Fruit fly (Drosophila melanogaster) whole organism, prepupa: ENCODE measurements around the gene CG31675.

Experiments used
- Blimp-1 ChIP-seq: fragments of 200-800 bp; sonication (Bioruptor generic); optimal IDR thresholded peaks from 3 replicates; lab custom pipeline; 2017; ENCODE audit warnings: missing biosample characterization, missing genetic modification characterization, mild to moderate bottlenecking, moderate library complexity, missing genetic modification reagents
- CG10669 ChIP-seq: fragments of 200-800 bp; sonication (Bioruptor generic); optimal IDR thresholded peaks from 3 replicates; lab custom pipeline; 2018; ENCODE audit warnings: missing biosample characterization, mild to moderate bottlenecking, missing genetic modification characterization, moderate library complexity
- CG11294 ChIP-seq: fragments of 200-800 bp; sonication (Bioruptor generic); IDR thresholded peaks from 2 replicates; pipeline ENCODE4 v1.3.6; 2022; ENCODE audit warnings: missing biosample characterization, missing genetic modification characterization
- CG11902 ChIP-seq: fragments of 200-800 bp; sonication (Bioruptor generic); optimal IDR thresholded peaks from 3 replicates; lab custom pipeline; 2016; ENCODE audit warnings: missing biosample characterization, missing genetic modification characterization
- CG15336 ChIP-seq: fragments of 200-800 bp; sonication (Bioruptor generic); IDR thresholded peaks from 2 replicates; pipeline ENCODE4 v1.3.6; 2022; ENCODE audit warnings: missing biosample characterization, missing genetic modification characterization
- CG16779 ChIP-seq: fragments of 200-800 bp; sonication (Bioruptor generic); optimal IDR thresholded peaks from 3 replicates; lab custom pipeline; 2017; ENCODE audit warnings: missing biosample characterization, mild to moderate bottlenecking, missing genetic modification characterization
- CG3032 ChIP-seq: fragments of 200-800 bp; optimal IDR thresholded peaks from 2 replicates; lab custom pipeline; 2019; ENCODE audit warnings: missing biosample characterization, mild to moderate bottlenecking, missing genetic modification characterization, moderate library complexity
- CG31627 ChIP-seq: fragments of 200-800 bp; sonication (Bioruptor generic); optimal IDR thresholded peaks from 3 replicates; lab custom pipeline; 2016; ENCODE audit warnings: missing biosample characterization, missing genetic modification characterization
- CG32006 ChIP-seq: fragments of 200-800 bp; sonication (Bioruptor generic); optimal IDR thresholded peaks from 3 replicates; lab custom pipeline; 2017; ENCODE audit warnings: missing biosample characterization, mild to moderate bottlenecking, missing genetic modification characterization
- CG34406 ChIP-seq: fragments of 200-800 bp; sonication (Bioruptor generic); optimal IDR thresholded peaks from 3 replicates; lab custom pipeline; 2016; ENCODE audit warnings: missing biosample characterization, missing genetic modification characterization
- CG4318 ChIP-seq: fragments of 200-800 bp; sonication (Bioruptor generic); optimal IDR thresholded peaks from 3 replicates; lab custom pipeline; 2017; ENCODE audit warnings: missing biosample characterization, mild to moderate bottlenecking, missing genetic modification characterization
- CG6163 ChIP-seq: fragments of 200-800 bp; sonication (Bioruptor generic); IDR thresholded peaks from 3 replicates; pipeline ENCODE4 v1.3.6; 2022; ENCODE audit warnings: missing biosample characterization, missing genetic modification characterization
- CG6808 ChIP-seq: fragments of 200-800 bp; sonication (Bioruptor generic); optimal IDR thresholded peaks from 3 replicates; lab custom pipeline; 2017; ENCODE audit warnings: missing biosample characterization, missing genetic modification characterization, mild to moderate bottlenecking, moderate library complexity, missing genetic modification reagents
- CG6854 ChIP-seq: fragments of 200-800 bp; sonication (Bioruptor generic); optimal IDR thresholded peaks from 2 replicates; lab custom pipeline; 2017; ENCODE audit warnings: missing biosample characterization, mild to moderate bottlenecking, missing genetic modification characterization
- CG7368 ChIP-seq: fragments of 200-800 bp; sonication (Bioruptor generic); optimal IDR thresholded peaks from 3 replicates; lab custom pipeline; 2016; ENCODE audit warnings: missing biosample characterization, missing genetic modification characterization
- CG8119 ChIP-seq: fragments of 200-800 bp; sonication (Bioruptor generic); IDR thresholded peaks from 3 replicates; pipeline ENCODE4 v1.3.6; 2022; ENCODE audit warnings: missing biosample characterization, missing genetic modification characterization
- CG8319 ChIP-seq: fragments of 200-800 bp; sonication (Bioruptor generic); optimal IDR thresholded peaks from 3 replicates; lab custom pipeline; 2016; ENCODE audit warnings: missing biosample characterization, missing genetic modification characterization
- CG8632 ChIP-seq: fragments of 200-800 bp; sonication (Bioruptor generic); optimal IDR thresholded peaks from 3 replicates; lab custom pipeline; 2016; ENCODE audit warnings: missing biosample characterization, missing genetic modification characterization
- CG9139 ChIP-seq: fragments of 200-800 bp; sonication (Bioruptor generic); optimal IDR thresholded peaks from 3 replicates; lab custom pipeline; 2017; ENCODE audit warnings: missing biosample characterization, mild to moderate bottlenecking, missing genetic modification characterization
- Eip75B ChIP-seq: fragments of 200-800 bp; sonication (Bioruptor generic); optimal IDR thresholded peaks from 3 replicates; lab custom pipeline; 2016; ENCODE audit warnings: missing biosample characterization, missing genetic modification characterization
- Eip78C ChIP-seq: fragments of 200-800 bp; sonication (Bioruptor generic); peaks from one replicate; lab custom pipeline; 2016; ENCODE audit warnings: missing biosample characterization, missing genetic modification characterization
- Ets21C ChIP-seq: fragments of 200-800 bp; sonication (Bioruptor generic); optimal IDR thresholded peaks from 3 replicates; lab custom pipeline; 2016; ENCODE audit warnings: missing biosample characterization, missing genetic modification characterization
- Ets96B ChIP-seq: fragments of 200-800 bp; optimal IDR thresholded peaks from 2 replicates; lab custom pipeline; 2019; ENCODE audit warnings: missing biosample characterization, mild to moderate bottlenecking, missing genetic modification characterization, moderate library complexity
- Gug ChIP-seq: fragments of 200-800 bp; sonication (Bioruptor generic); IDR thresholded peaks from 2 replicates; pipeline ENCODE4 v1.3.6; 2022; ENCODE audit warnings: missing biosample characterization, missing genetic modification characterization
- Hr39 ChIP-seq: fragments of 200-800 bp; sonication (Bioruptor generic); optimal IDR thresholded peaks from 2 replicates; lab custom pipeline; 2016; ENCODE audit warnings: missing biosample characterization, missing genetic modification characterization
- Hr4 ChIP-seq: fragments of 200-800 bp; sonication (Bioruptor generic); optimal IDR thresholded peaks from 3 replicates; lab custom pipeline; 2016; ENCODE audit warnings: missing biosample characterization, missing genetic modification characterization
- Lpt ChIP-seq: fragments of 200-800 bp; sonication (Bioruptor generic); optimal IDR thresholded peaks from 3 replicates; lab custom pipeline; 2016; ENCODE audit warnings: missing biosample characterization, missing genetic modification characterization
- Met ChIP-seq: fragments of 200-800 bp; sonication (Bioruptor generic); optimal IDR thresholded peaks from 3 replicates; lab custom pipeline; 2016; ENCODE audit warnings: missing biosample characterization, missing genetic modification characterization
- Smox ChIP-seq: fragments of 200-800 bp; sonication (Bioruptor generic); optimal IDR thresholded peaks from 3 replicates; lab custom pipeline; 2016; ENCODE audit warnings: missing biosample characterization, missing genetic modification characterization
- Sox102F ChIP-seq: fragments of 200-800 bp; sonication (Bioruptor generic); optimal IDR thresholded peaks from 2 replicates; lab custom pipeline; 2016; ENCODE audit warnings: missing biosample characterization, mild to moderate bottlenecking, missing genetic modification characterization
- Sox14 ChIP-seq: fragments of 200-800 bp; sonication (Bioruptor generic); optimal IDR thresholded peaks from 3 replicates; lab custom pipeline; 2016; ENCODE audit warnings: missing biosample characterization, missing genetic modification characterization
- Sox15 ChIP-seq: fragments of 200-800 bp; sonication (Bioruptor generic); optimal IDR thresholded peaks from 3 replicates; lab custom pipeline; 2016; ENCODE audit warnings: missing biosample characterization, missing genetic modification characterization
- acj6 ChIP-seq: fragments of 200-800 bp; sonication (Bioruptor generic); optimal IDR thresholded peaks from 3 replicates; lab custom pipeline; 2016; ENCODE audit warnings: missing biosample characterization, missing genetic modification characterization
- dac ChIP-seq: fragments of 200-800 bp; sonication (Bioruptor generic); optimal IDR thresholded peaks from 2 replicates; lab custom pipeline; 2017; ENCODE audit warnings: missing biosample characterization, mild to moderate bottlenecking, missing genetic modification characterization
- eg ChIP-seq: fragments of 200-800 bp; sonication (Bioruptor generic); IDR thresholded peaks from 3 replicates; pipeline ENCODE4 v1.3.6; 2022; ENCODE audit warnings: missing biosample characterization, missing genetic modification characterization
- esn ChIP-seq: fragments of 200-800 bp; sonication (Bioruptor generic); optimal IDR thresholded peaks from 2 replicates; lab custom pipeline; 2016; ENCODE audit warnings: missing biosample characterization, mild to moderate bottlenecking, missing genetic modification characterization, moderate library complexity
- fd59A ChIP-seq: fragments of 200-800 bp; sonication (Bioruptor generic); optimal IDR thresholded peaks from 2 replicates; lab custom pipeline; 2017; ENCODE audit warnings: missing biosample characterization, mild to moderate bottlenecking, missing genetic modification characterization, missing genetic modification reagents
- fd85E ChIP-seq: fragments of 200-800 bp; sonication (Bioruptor generic); optimal IDR thresholded peaks from 3 replicates; lab custom pipeline; 2016; ENCODE audit warnings: missing biosample characterization, missing genetic modification characterization
- fkh ChIP-seq: fragments of 200-800 bp; sonication (Bioruptor generic); optimal IDR thresholded peaks from 3 replicates; lab custom pipeline; 2017; ENCODE audit warnings: missing biosample characterization, mild to moderate bottlenecking, missing genetic modification characterization, moderate library complexity
- lz ChIP-seq: fragments of 200-800 bp; sonication (Bioruptor generic); optimal IDR thresholded peaks from 3 replicates; lab custom pipeline; 2016; ENCODE audit warnings: missing biosample characterization, missing genetic modification characterization
- net ChIP-seq: fragments of 200-800 bp; sonication (Bioruptor generic); optimal IDR thresholded peaks from 3 replicates; lab custom pipeline; 2016; ENCODE audit warnings: missing biosample characterization, missing genetic modification characterization
- salr ChIP-seq, 2 experiments: fragments of 200-800 bp; sonication (Bioruptor generic); optimal IDR thresholded peaks; 3 replicates each; lab custom pipeline; 2016 to 2018; ENCODE audit warnings: missing biosample characterization in 2 of 2, missing genetic modification characterization in 2 of 2, mild to moderate bottlenecking in 1 of 2
- ss ChIP-seq, 2 experiments: fragments of 200-800 bp; sonication (Bioruptor generic); optimal IDR thresholded peaks; 2 replicates in 1 of 2; 3 replicates in 1 of 2; lab custom pipeline; 2017 to 2018; ENCODE audit warnings: mild to moderate bottlenecking in 2 of 2, missing biosample characterization in 2 of 2, missing genetic modification characterization in 2 of 2, moderate library complexity in 1 of 2
- svp ChIP-seq: fragments of 200-800 bp; sonication (Bioruptor generic); peaks from one replicate; lab custom pipeline; 2016; ENCODE audit warnings: missing biosample characterization, missing genetic modification characterization
- topi ChIP-seq: fragments of 200-800 bp; sonication (Bioruptor generic); optimal IDR thresholded peaks from 3 replicates; lab custom pipeline; 2016; ENCODE audit warnings: missing biosample characterization, missing genetic modification characterization
- vri ChIP-seq: fragments of 200-800 bp; sonication (Bioruptor generic); optimal IDR thresholded peaks from 3 replicates; lab custom pipeline; 2016; ENCODE audit warnings: missing biosample characterization, mild to moderate bottlenecking, missing genetic modification characterization

CG31675 gene

DNA sequence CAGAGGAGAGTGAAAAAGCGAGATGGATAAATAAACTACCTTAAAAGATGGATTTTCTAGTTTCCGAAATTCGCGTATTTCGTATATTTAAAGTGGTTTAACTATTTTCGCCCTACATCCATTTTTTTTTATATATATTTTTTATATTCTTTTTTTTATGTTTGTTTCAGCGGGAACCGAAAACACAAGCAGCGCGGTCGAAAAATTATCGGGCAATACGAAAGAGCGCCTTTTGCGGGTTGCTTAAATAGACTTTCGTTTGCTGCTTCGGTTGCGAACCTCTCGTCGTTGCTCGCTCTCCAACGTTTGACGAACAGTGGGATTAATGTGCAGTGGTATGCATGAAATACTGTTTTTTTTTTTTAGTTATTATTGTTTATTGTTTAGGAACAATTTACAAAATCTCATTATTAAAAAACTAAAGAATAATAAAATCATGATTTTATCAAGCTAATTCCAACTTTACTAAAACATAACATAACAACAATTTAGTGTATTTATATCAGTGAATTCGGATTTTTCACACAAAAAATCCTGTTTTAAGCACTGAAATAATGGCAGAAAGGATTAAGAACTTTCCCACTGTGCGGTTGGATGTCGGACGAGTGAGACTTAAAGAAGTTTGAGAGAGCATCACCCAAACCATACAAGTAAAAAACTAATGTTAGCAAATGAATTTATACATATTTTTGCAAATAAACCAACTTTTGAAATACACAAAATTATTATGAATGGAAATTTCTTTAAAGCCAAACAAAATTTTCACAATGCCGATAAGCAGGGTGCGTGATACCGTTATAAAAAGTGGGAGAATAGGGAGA, 49.9 kb downstream of the CG31675 start (continued):
- TF ChIP-seq Ets96B (tag; lab: Kevin White, UChicago), result peak; percentile 84
- peak; percentile 66 for TF ChIP-seq Met (GFP tag; lab: Kevin White, UChicago)
- TF ChIP-seq CG3032, result peak; percentile 79
- no peak for TF ChIP-seq CG6163 (GFP tag; lab: Robert Waterston, UW)
- TF ChIP-seq Eip78C (GFP tag; lab: Kevin White, UChicago), result peak; percentile 96
- peak; percentile 16 for TF ChIP-seq Blimp-1 (GFP tag; lab: Kevin White, UChicago)
- peak; percentile 15 for TF ChIP-seq CG34406 (GFP tag; lab: Kevin White, UChicago)
- peak; percentile 48 for TF ChIP-seq CG8632
- TF ChIP-seq Gug (GFP tag; lab: Robert Waterston, UW), result peak; percentile 71
- TF ChIP-seq CG6808 (GFP tag; lab: Kevin White, UChicago), result peak; percentile 76
- TF ChIP-seq, all 60 proteins: peak for 42

DNA sequence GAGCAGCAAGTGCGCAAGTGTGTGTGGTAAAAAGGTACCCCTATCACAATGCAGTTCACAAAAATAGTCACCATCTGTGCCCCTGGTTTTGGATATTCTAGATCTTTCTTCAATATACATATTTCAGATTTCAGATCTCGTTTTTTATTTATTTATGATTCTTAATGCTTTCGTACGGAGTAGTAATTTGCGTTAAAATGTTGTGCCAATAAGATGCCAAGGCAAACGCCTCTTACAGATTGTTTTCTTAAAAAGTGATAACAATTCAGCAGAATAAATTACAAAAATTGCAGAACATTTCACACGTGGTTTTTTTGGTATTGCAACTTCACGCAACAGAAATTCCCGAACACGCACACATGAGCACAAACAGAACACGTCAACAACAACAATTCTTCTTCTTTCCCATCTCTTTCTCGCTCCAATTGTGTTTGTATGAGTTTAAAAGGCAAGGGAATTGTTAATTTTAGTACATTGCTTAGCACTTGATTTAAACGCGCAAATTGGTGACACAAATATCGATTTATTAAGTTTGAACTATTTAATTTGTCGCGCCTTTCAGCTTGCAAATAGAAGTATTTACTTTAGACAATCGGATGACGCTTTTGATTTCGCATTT, 50.6 kb downstream of the CG31675 start:
- TF ChIP-seq Sox14 (GFP tag; lab: Kevin White, UChicago) (peak; percentile 78), CG10669 (no peak), Sox102F (GFP tag; lab: Kevin White, UChicago) (peak; percentile 74), acj6 (GFP tag; lab: Kevin White, UChicago) (peak; percentile 70), CG6854 (GFP tag; lab: Kevin White, UChicago) (peak; percentile 33), Sox15 (GFP tag; lab: Kevin White, UChicago) (peak; percentile 24), CG15336 (GFP tag; lab: Robert Waterston, UW) (peak; percentile 93), CG6163 (GFP tag; lab: Robert Waterston, UW) (peak; percentile 89), fkh (GFP tag; lab: Kevin White, UChicago) (no peak), dac (peak; percentile 72), CG4318 (peak; percentile 48), vri (GFP tag; lab: Kevin White, UChicago) (peak; percentile 73), Eip75B (GFP tag; lab: Kevin White, UChicago) (peak; percentile 74), CG34406 (GFP tag; lab: Kevin White, UChicago) (peak; percentile 66), Hr4 (GFP tag; lab: Kevin White, UChicago) (peak; percentile 88), CG16779 (tag; lab: Kevin White, UChicago) (peak; percentile 54), CG7368 (GFP tag; lab: Kevin White, UChicago) (no peak), Smox (GFP tag; lab: Kevin White, UChicago) (peak; percentile 77), net (peak; percentile 60), salr (GFP tag; optimal IDR thresholded peaks at IDR 0.05; lab: Kevin White, UChicago) (peak in 1 of 2 experiments; percentile 32), Eip78C (GFP tag; lab: Kevin White, UChicago) (peak; percentile 80), CG6808 (GFP tag; lab: Kevin White, UChicago) (no peak), topi (GFP tag; lab: Kevin White, UChicago) (peak; percentile 69), lz (GFP tag; lab: Kevin White, UChicago) (peak; percentile 72), esn (GFP tag; lab: Kevin White, UChicago) (peak; percentile 78), Met (GFP tag; lab: Kevin White, UChicago) (peak; percentile 69), CG3032 (peak; percentile 9), fd85E (GFP tag; lab: Kevin White, UChicago) (no peak), ss (GFP tag; optimal IDR thresholded peaks at IDR 0.05; lab: Kevin White, UChicago) (peak; percentile 64 to 72), CG31627 (GFP tag; lab: Kevin White, UChicago) (peak; percentile 72), Lpt (GFP tag; lab: Kevin White, UChicago) (peak; percentile 79), CG8319 (GFP tag; lab: Kevin White, UChicago) (no peak), fd59A (peak; percentile 66), Blimp-1 (GFP tag; lab: Kevin White, UChicago) (no peak), CG11294 (GFP tag; lab: Robert Waterston, UW) (0 out of 2 replicates have a peak, but pooled peaks have one; percentile 7), CG9139 (GFP tag; lab: Kevin White, UChicago) (peak; percentile 20), Ets96B (tag; lab: Kevin White, UChicago) (no peak), Ets21C (GFP tag; lab: Kevin White, UChicago) (peak; percentile 44), CG11902 (peak; percentile 34), svp (GFP tag; lab: Kevin White, UChicago) (peak; percentile 90), CG32006 (GFP tag; lab: Kevin White, UChicago) (peak; percentile 82), Hr39 (GFP tag; lab: Kevin White, UChicago) (peak; percentile 75), CG8119 (peak; percentile 90), eg (GFP tag; lab: Robert Waterston, UW) (peak; percentile 81)
